Worm (Caenorhabditis elegans): ENCODE results near the gene clec-213.

clec-213 gene

DNA sequence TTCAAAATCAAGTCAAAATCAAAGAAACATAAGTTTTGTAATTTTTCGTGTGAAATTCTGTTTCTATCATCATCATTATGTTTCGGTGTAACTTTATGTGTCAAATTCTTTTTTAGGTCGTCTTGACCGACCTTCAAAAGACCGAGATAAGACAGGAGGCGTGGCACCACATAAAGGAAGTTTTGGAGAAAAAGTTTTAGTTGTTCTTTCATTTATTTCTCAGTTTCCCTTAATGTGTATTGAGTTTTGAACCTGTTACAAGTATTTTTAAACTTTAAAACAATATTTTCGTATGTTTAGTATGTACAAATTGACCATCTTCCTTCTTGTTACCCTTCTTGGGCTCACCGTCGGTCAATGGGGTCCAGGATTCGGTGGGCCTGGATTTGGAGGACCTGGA, 19.7 kb downstream of the clec-213 start, which contains the start of gene grsp-4:
TSS of gene grsp-4 (plus strand) at position 301 of the 400 bp plus-strand sequence.
- no peak for TF ChIP-seq bed-1 (GFP tag; IDR thresholded peaks at IDR 0.05)
- no peak for TF ChIP-seq Y67H2A.10 (GFP tag; conservative IDR thresholded peaks at IDR 0.05)

ce11 chrV:7626550-7626949, 21.6 kb downstream of the clec-213 start, which contains the start of gene F07C4.6:
Gene F07C4.6, plus strand, starts transcription at chrV:7626850.
- no peak for TF ChIP-seq ceh-27 (GFP tag; optimal IDR thresholded peaks at IDR 0.05)
- TF ChIP-seq akir-1 (GFP tag; optimal IDR thresholded peaks at IDR 0.05): no peak
- no peak for TF ChIP-seq T07F8.4 (tag; optimal IDR thresholded peaks at IDR 0.05)
- no peak for TF ChIP-seq ztf-22 (GFP tag; optimal IDR thresholded peaks at IDR 0.05)
- no peak for TF ChIP-seq mel-28 (tag; optimal IDR thresholded peaks at IDR 0.05; ENCODE audit: borderline replicate concordance)
- no peak for TF ChIP-seq madf-3 (GFP tag; IDR thresholded peaks at IDR 0.05)
- no peak for TF ChIP-seq unc-62 (GFP tag; optimal IDR thresholded peaks at IDR 0.05)
- no peak for TF ChIP-seq mxl-1 (tag; optimal IDR thresholded peaks at IDR 0.05)
- no peak for TF ChIP-seq pha-4 (tag; optimal IDR thresholded peaks at IDR 0.05)
- no peak for TF ChIP-seq ekl-4 (GFP tag; IDR thresholded peaks at IDR 0.05)
- no peak for TF ChIP-seq tbp1 (GFP tag; optimal IDR thresholded peaks at IDR 0.05)
- TF ChIP-seq F22D6.2 (tag; optimal IDR thresholded peaks at IDR 0.05): no peak
- TF ChIP-seq rpc-1 (optimal IDR thresholded peaks at IDR 0.05): no peak
- no peak for TF ChIP-seq rpc-1 (tag; optimal IDR thresholded peaks at IDR 0.05)
- no peak for TF ChIP-seq F57C9.4 (tag; optimal IDR thresholded peaks at IDR 0.05)
- TF ChIP-seq K12H6.12 (tag; optimal IDR thresholded peaks at IDR 0.05): no peak
- TF ChIP-seq nhr-90 (tag; optimal IDR thresholded peaks at IDR 0.05): no peak

DNA sequence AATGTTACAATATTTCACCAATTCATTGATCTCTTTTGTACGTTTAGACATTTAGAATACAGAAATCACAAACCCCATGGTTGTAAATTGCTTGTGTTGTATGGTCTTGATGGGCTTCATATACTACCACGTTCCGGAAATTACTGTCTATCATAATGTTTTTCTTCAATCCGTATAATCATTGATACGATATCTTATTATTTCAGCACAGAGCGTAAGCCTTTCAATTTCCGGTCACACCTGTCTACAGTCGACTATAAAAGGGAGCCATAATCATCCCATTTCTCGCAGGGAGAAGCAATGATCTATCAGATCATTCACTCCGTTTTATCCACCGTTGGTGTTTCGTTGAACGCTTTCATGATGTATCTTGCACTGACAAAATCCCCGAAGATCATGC, 24.5 kb downstream of the clec-213 start, which contains the start of gene srd-30:
TSS of gene srd-30 (plus strand) at position 301 of the 400 bp plus-strand sequence.
- TF ChIP-seq lin-35 (GFP tag; optimal IDR thresholded peaks at IDR 0.05) (no peak), F33H1.4 (GFP tag; IDR thresholded peaks at IDR 0.05) (no peak), dox-1 (GFP tag; IDR thresholded peaks at IDR 0.05) (no peak), cebp-1 (GFP tag; IDR thresholded peaks at IDR 0.05) (no peak), cebp-1 (tag; optimal IDR thresholded peaks at IDR 0.05) (no peak), unc-130 (GFP tag; optimal IDR thresholded peaks at IDR 0.05) (no peak), D2030.7 (GFP tag; IDR thresholded peaks at IDR 0.05) (no peak), repo-1 (tag; optimal IDR thresholded peaks at IDR 0.05) (no peak)

ce11 chrV:7631732-7632131, 26.8 kb downstream of the clec-213 start, which contains the start of gene srd-25:
Gene srd-25, plus strand, starts transcription at chrV:7632032.
- TF ChIP-seq ztf-25 (GFP tag; IDR thresholded peaks at IDR 0.05): no peak
- TF ChIP-seq tbx-9 (tag; optimal IDR thresholded peaks at IDR 0.05; ENCODE audit: borderline replicate concordance): no peak
- no peak for TF ChIP-seq Y67H2A.10 (GFP tag; conservative IDR thresholded peaks at IDR 0.05)
- TF ChIP-seq lag-1 (GFP tag; IDR thresholded peaks at IDR 0.05): no peak
- no peak for TF ChIP-seq K12H6.12 (tag; optimal IDR thresholded peaks at IDR 0.05)
- no peak for TF ChIP-seq lin-26 (GFP tag; IDR thresholded peaks at IDR 0.05)
- no peak for TF ChIP-seq snpc-3.4 (tag; optimal IDR thresholded peaks at IDR 0.05)
- TF ChIP-seq ztf-28 (GFP tag; IDR thresholded peaks at IDR 0.05): no peak
- no peak for TF ChIP-seq ceh-100 (GFP tag; IDR thresholded peaks at IDR 0.05)

DNA sequence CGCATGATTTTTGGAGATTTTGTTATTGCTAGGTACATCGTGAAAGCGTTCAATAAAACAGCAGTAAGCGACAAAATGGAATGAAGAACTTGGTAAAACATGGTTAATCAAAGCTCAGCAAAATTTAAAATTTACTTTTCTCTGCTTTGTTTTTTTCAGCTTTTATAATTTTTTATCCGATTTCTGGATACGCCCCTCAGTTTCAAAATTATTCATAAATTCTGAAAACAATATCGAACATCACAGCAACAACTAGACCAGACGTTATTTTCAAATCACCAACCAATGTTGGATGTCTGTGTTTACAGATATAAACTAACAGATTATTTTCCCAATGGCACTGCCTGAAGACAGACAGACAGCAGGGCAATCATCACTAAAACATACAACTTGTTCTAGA, 29.7 kb downstream of the clec-213 start, which contains the start of gene srd-31:
TSS of gene srd-31 (minus strand) at position 101 of the 400 bp plus-strand sequence.
- TF ChIP-seq F49E8.2 (tag; optimal IDR thresholded peaks at IDR 0.05; ENCODE audit: insufficient read depth): no peak
- TF ChIP-seq dpff-1 (tag; optimal IDR thresholded peaks at IDR 0.05): no peak
